Worm (Caenorhabditis elegans): ENCODE measurements around the gene npr-36.

Gene npr-36

ce11 chrX:17327226-17327625, 32.3 kb upstream of the npr-36 start:
- TF ChIP-seq grh-1 (GFP tag; IDR thresholded peaks at IDR 0.05) (no peak), ets-5 (GFP tag; IDR thresholded peaks at IDR 0.05) (no peak), fkh-10 (GFP tag; optimal IDR thresholded peaks at IDR 0.05) (peak; percentile 62), lin-14 (GFP tag; optimal IDR thresholded peaks at IDR 0.05) (peak; percentile 34), hlh-4 (tag; optimal IDR thresholded peaks at IDR 0.05) (no peak), nhr-237 (tag; optimal IDR thresholded peaks at IDR 0.05) (no peak), ceh-90 (tag; optimal IDR thresholded peaks at IDR 0.05) (no peak), snpc-4 (tag; optimal IDR thresholded peaks at IDR 0.05) (no peak)

DNA sequence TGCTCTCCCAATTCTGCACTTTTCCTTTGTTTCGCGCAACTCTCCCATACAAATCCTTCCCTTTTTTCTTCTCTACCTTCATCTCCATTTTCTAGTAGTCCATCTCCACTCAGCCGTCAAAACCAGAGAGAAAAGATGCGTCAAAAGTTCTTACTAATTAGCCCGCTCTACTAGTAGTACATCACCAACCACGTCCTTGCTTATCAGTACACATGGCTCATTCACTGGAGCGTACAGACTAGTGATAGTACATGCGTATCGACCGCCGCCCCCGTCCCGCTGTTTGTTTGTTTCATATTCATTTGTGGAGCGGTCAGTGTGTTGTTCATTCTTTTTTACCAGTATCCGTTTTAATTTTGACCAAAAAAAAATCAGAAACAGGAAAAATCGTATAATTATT, 30.5 kb upstream of the npr-36 start:
- TF ChIP-seq ceh-82 (tag; optimal IDR thresholded peaks at IDR 0.05) = no peak
- no peak for TF ChIP-seq fos-1 (tag; optimal IDR thresholded peaks at IDR 0.05)
- TF ChIP-seq unc-62 (GFP tag; optimal IDR thresholded peaks at IDR 0.05) = no peak
- no peak for TF ChIP-seq nhr-20 (tag; optimal IDR thresholded peaks at IDR 0.05)
- TF ChIP-seq mab-9 (GFP tag; IDR thresholded peaks at IDR 0.05) = no peak
- no peak for TF ChIP-seq alr-1 (tag; optimal IDR thresholded peaks at IDR 0.05; ENCODE audit: borderline replicate concordance)
- TF ChIP-seq pag-3 (tag; optimal IDR thresholded peaks at IDR 0.05; ENCODE audit: borderline replicate concordance, insufficient read depth) = no peak
- TF ChIP-seq efl-1 (optimal IDR thresholded peaks at IDR 0.05) = no peak
- TF ChIP-seq efl-1 (GFP tag; optimal IDR thresholded peaks at IDR 0.05 in 1 of 2) = no peak
- TF ChIP-seq pqm-1 (tag; optimal IDR thresholded peaks at IDR 0.05) = no peak
- TF ChIP-seq vab-15 (tag; optimal IDR thresholded peaks at IDR 0.05) = no peak
- TF ChIP-seq swsn-7 (tag; optimal IDR thresholded peaks at IDR 0.05) = no peak

- TF ChIP-seq rnt-1 (tag; optimal IDR thresholded peaks at IDR 0.05) = no peak
- TF ChIP-seq lin-35 (GFP tag; optimal IDR thresholded peaks at IDR 0.05) = no peak
- TF ChIP-seq elt-2 (tag; optimal IDR thresholded peaks at IDR 0.05) = no peak
- no peak for TF ChIP-seq fkh-8 (tag; optimal IDR thresholded peaks at IDR 0.05)
- TF ChIP-seq alr-1 (tag; optimal IDR thresholded peaks at IDR 0.05; ENCODE audit: borderline replicate concordance) = no peak
- no peak for TF ChIP-seq skn-1 (tag; optimal IDR thresholded peaks at IDR 0.05)
- TF ChIP-seq ama-1 (optimal IDR thresholded peaks at IDR 0.05) = no peak
- TF ChIP-seq swsn-7 (tag; optimal IDR thresholded peaks at IDR 0.05) = no peak
- TF ChIP-seq blmp-1 (tag; optimal IDR thresholded peaks at IDR 0.05) = no peak
- no peak for TF ChIP-seq lsy-2 (tag; optimal IDR thresholded peaks at IDR 0.05)
- no peak for TF ChIP-seq C04F5.9 (tag; optimal IDR thresholded peaks at IDR 0.05)
- no peak for TF ChIP-seq nhr-90 (tag; optimal IDR thresholded peaks at IDR 0.05; ENCODE audit: poor library complexity)
- TF ChIP-seq zag-1 (tag; optimal IDR thresholded peaks at IDR 0.05) = no peak
- no peak for TF ChIP-seq C16A3.4 (tag; optimal IDR thresholded peaks at IDR 0.05)
- TF ChIP-seq nhr-84 (tag; optimal IDR thresholded peaks at IDR 0.05) = no peak
- TF ChIP-seq lin-14 (GFP tag; optimal IDR thresholded peaks at IDR 0.05) = no peak
Observed at ce11 chrX:17330574-17330973, 29.0 kb upstream of the npr-36 start.

DNA sequence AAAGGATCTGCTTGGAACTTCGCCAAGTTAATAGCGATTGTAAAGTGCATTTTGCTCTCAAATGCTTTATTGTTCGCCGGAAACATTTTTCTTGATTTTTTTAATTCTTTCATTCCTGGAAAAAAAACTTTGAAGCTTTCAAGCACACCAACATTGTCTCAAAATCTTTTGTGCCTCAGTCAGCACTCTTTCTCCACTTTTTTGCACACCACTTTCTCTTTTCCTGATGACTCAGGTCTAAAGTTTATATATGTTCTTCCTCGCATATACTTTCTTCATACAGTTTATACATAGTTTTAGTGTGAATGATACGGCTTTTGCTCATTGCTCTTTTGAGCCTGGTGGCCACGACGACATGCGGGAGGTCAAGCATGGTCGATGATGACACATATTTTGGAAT, 25.8 kb upstream of the npr-36 start, which contains the start of gene C53C11.5:
TSS of gene C53C11.5 (plus strand) at position 301 of the 400 bp plus-strand sequence.
- no peak for TF ChIP-seq lin-39 (tag; optimal IDR thresholded peaks at IDR 0.05)
- TF ChIP-seq hpl-2 (GFP tag; optimal IDR thresholded peaks at IDR 0.05) = no peak
- TF ChIP-seq dpl-1 (GFP tag; optimal IDR thresholded peaks at IDR 0.05) = no peak
- TF ChIP-seq irx-1 (tag; optimal IDR thresholded peaks at IDR 0.05) = no peak
- TF ChIP-seq nhr-85 (tag) = no peak
- no peak for TF ChIP-seq nhr-28 (tag; optimal IDR thresholded peaks at IDR 0.05)
- no peak for TF ChIP-seq nhr-237 (tag; optimal IDR thresholded peaks at IDR 0.05)
